Worm (Caenorhabditis elegans): ENCODE measurements around the gene C25F9.9.

Gene C25F9.9

ce11 chrV:19432972-19433371 is 16.6 kb downstream of the C25F9.9 start, which contains the start of gene C25F9.11:
C25F9.11 (minus strand) TSS chrV:19433072.
- no peak for TF ChIP-seq F44E2.7 (GFP tag; IDR thresholded peaks at IDR 0.05)
- no peak for TF ChIP-seq lin-1 (GFP tag; IDR thresholded peaks at IDR 0.05)
- TF ChIP-seq unc-62 (GFP tag; optimal IDR thresholded peaks at IDR 0.05 in 1 of 2): no peak
- no peak for TF ChIP-seq unc-62 (tag; optimal IDR thresholded peaks at IDR 0.05)
- no peak for TF ChIP-seq zag-1 (tag; optimal IDR thresholded peaks at IDR 0.05)
- TF ChIP-seq T20F7.1 (GFP tag; optimal IDR thresholded peaks at IDR 0.05): no peak
- TF ChIP-seq mdl-1 (tag; optimal IDR thresholded peaks at IDR 0.05): no peak
- TF ChIP-seq F49E8.2 (tag; optimal IDR thresholded peaks at IDR 0.05; ENCODE audit: borderline replicate concordance): no peak
- TF ChIP-seq lim-7 (GFP tag; IDR thresholded peaks at IDR 0.05): no peak
- no peak for TF ChIP-seq snpc-4 (tag; optimal IDR thresholded peaks at IDR 0.05)
- no peak for TF ChIP-seq mes-2 (tag; optimal IDR thresholded peaks at IDR 0.05; ENCODE audit: poor library complexity, severe bottlenecking)
- TF ChIP-seq D1046.2 (GFP tag; IDR thresholded peaks at IDR 0.05): no peak
- no peak for TF ChIP-seq tra-1 (GFP tag; IDR thresholded peaks at IDR 0.05)

ce11 chrV:19433806-19434437 is 17.5 kb downstream of the C25F9.9 start, which contains the start of gene C25F9.16:
C25F9.16 (plus strand) TSS chrV:19434387.
- peak; percentile 42 for TF ChIP-seq pqm-1 (tag; optimal IDR thresholded peaks at IDR 0.05)
- TF ChIP-seq mxl-2 (GFP tag; conservative IDR thresholded peaks at IDR 0.05): no peak
- peak; percentile 24 for TF ChIP-seq nhr-28 (tag; optimal IDR thresholded peaks at IDR 0.05)
- TF ChIP-seq F37D6.2 (tag; optimal IDR thresholded peaks at IDR 0.05): no peak
- no peak for TF ChIP-seq gei-8 (GFP tag; optimal IDR thresholded peaks at IDR 0.05)
- no peak for TF ChIP-seq ZK546.5 (tag; optimal IDR thresholded peaks at IDR 0.05)
- no peak for TF ChIP-seq pha-4 (GFP tag; IDR thresholded peaks at IDR 0.05)
- TF ChIP-seq pha-4 (tag; optimal IDR thresholded peaks at IDR 0.05): no peak
- no peak for TF ChIP-seq daf-16 (GFP tag; optimal IDR thresholded peaks at IDR 0.05)
- peak; percentile 33 for TF ChIP-seq daf-16 (tag; optimal IDR thresholded peaks at IDR 0.05)
- peak; percentile 90 for TF ChIP-seq php-3 (GFP tag; IDR thresholded peaks at IDR 0.05)
- TF ChIP-seq aly-2 (tag; optimal IDR thresholded peaks at IDR 0.05): no peak
- no peak for TF ChIP-seq hmg-1.1 (GFP tag; IDR thresholded peaks at IDR 0.05)
- TF ChIP-seq lin-38 (GFP tag; IDR thresholded peaks at IDR 0.05): no peak
- TF ChIP-seq mdl-1 (tag; optimal IDR thresholded peaks at IDR 0.05): no peak
- no peak for TF ChIP-seq madf-5 (GFP tag; IDR thresholded peaks at IDR 0.05)
- no peak for TF ChIP-seq arid-1 (GFP tag; conservative IDR thresholded peaks at IDR 0.05)
- no peak for TF ChIP-seq unc-130 (GFP tag; optimal IDR thresholded peaks at IDR 0.05)
- TF ChIP-seq nhr-10 (tag; optimal IDR thresholded peaks at IDR 0.05): no peak
- TF ChIP-seq nhr-102 (tag; optimal IDR thresholded peaks at IDR 0.05): no peak
- no peak for TF ChIP-seq spr-3 (GFP tag; optimal IDR thresholded peaks at IDR 0.05)
- no peak for TF ChIP-seq cey-2 (tag; optimal IDR thresholded peaks at IDR 0.05; ENCODE audit: borderline replicate concordance, insufficient read depth)
- no peak for TF ChIP-seq nhr-77 (tag; optimal IDR thresholded peaks at IDR 0.05)
- no peak for TF ChIP-seq zip-2 (tag; optimal IDR thresholded peaks at IDR 0.05)
- no peak for TF ChIP-seq unc-39 (tag; optimal IDR thresholded peaks at IDR 0.05)
- no peak for TF ChIP-seq Y48G9A.11 (GFP tag; IDR thresholded peaks at IDR 0.05)
- TF ChIP-seq aha-1 (tag): peak; percentile 72
- no peak for TF ChIP-seq fkh-10 (GFP tag; optimal IDR thresholded peaks at IDR 0.05)
- TF ChIP-seq dmd-8 (GFP tag; IDR thresholded peaks at IDR 0.05): no peak
- no peak for TF ChIP-seq dmd-6 (GFP tag; IDR thresholded peaks at IDR 0.05)
- no peak for TF ChIP-seq zfp-2 (tag; optimal IDR thresholded peaks at IDR 0.05)
- TF ChIP-seq ceh-62 (tag; optimal IDR thresholded peaks at IDR 0.05): no peak
- TF ChIP-seq ceh-28 (tag; optimal IDR thresholded peaks at IDR 0.05): no peak
- TF ChIP-seq ceh-20 (GFP tag; IDR thresholded peaks at IDR 0.05): 0 out of 2 replicates have a peak, but pooled peaks have one; percentile 26
- no peak for TF ChIP-seq hlh-11 (tag; optimal IDR thresholded peaks at IDR 0.05)
- TF ChIP-seq spr-1 (tag; optimal IDR thresholded peaks at IDR 0.05): no peak
- no peak for TF ChIP-seq ama-1 (optimal IDR thresholded peaks at IDR 0.05)
